Fruit fly (Drosophila melanogaster) whole organism, embryonic: ENCODE measurements around the gene wry.

ENCODE experiments used
- CG10274 ChIP-seq: fragments of 200-800 bp; sonication (Bioruptor generic); optimal IDR thresholded peaks from 3 replicates; lab custom pipeline; 2017; ENCODE audit warnings: missing biosample characterization, mild to moderate bottlenecking, missing genetic modification characterization
- CG11398 ChIP-seq: fragments of 200-800 bp; sonication (Bioruptor generic); optimal IDR thresholded peaks from 2 replicates; lab custom pipeline; 2016; ENCODE audit warnings: missing biosample characterization, missing genetic modification characterization
- CG15011 ChIP-seq: fragments of 200-800 bp; sonication (Bioruptor generic); optimal IDR thresholded peaks from 3 replicates; lab custom pipeline; 2018; ENCODE audit warnings: missing biosample characterization, mild to moderate bottlenecking, missing genetic modification characterization
- amos ChIP-seq: fragments of 200-800 bp; sonication (Bioruptor generic); IDR thresholded peaks from 2 replicates; pipeline ENCODE4 v1.3.6; 2022; ENCODE audit warnings: missing biosample characterization, missing genetic modification characterization; ENCODE audit not compliant: partially characterized antibody
- bsh ChIP-seq, 2 experiments: fragments of 200-800 bp; sonication (Bioruptor generic); optimal IDR thresholded peaks; 2 replicates each; lab custom pipeline; 2017 to 2018; ENCODE audit warnings: mild to moderate bottlenecking in 2 of 2, missing biosample characterization in 2 of 2, missing genetic modification characterization in 2 of 2, moderate library complexity in 1 of 2
- dpn ChIP-seq, 2 experiments: fragments of 200-800 bp; sonication (Bioruptor generic); optimal IDR thresholded peaks; 3 replicates each; lab custom pipeline; 2016; ENCODE audit warnings: missing biosample characterization in 2 of 2, missing genetic modification characterization in 2 of 2

dm6 chr2L:1884409-1885082, 48.2 kb downstream of the wry start, which contains the start of gene Wdr62:
- TF ChIP-seq bsh (GFP tag; optimal IDR thresholded peaks at IDR 0.05; lab: Kevin White, UChicago) = peak in 1 of 2 experiments; percentile 4
- TF ChIP-seq CG10274 (GFP tag; lab: Kevin White, UChicago) = no peak
- peak; percentile 26 for TF ChIP-seq CG11398 (GFP tag; lab: Kevin White, UChicago)
- peak; percentile 58 to 63 for TF ChIP-seq dpn (GFP tag; optimal IDR thresholded peaks at IDR 0.05; lab: Kevin White, UChicago)
- TF ChIP-seq amos = peak; percentile 79
- TF ChIP-seq CG15011 = peak; percentile 1
